Worm (Caenorhabditis elegans) whole organism, mixed stage, embryonic: ENCODE data around the gene C29F9.9.

Experiments used
- ces-1 ChIP-seq: fragments of 150-350 bp; optimal IDR thresholded peaks from 2 replicates; lab custom pipeline; 2014; ENCODE audit warnings: missing biosample characterization, missing genetic modification reagents, missing genetic modification characterization
- lsy-2 ChIP-seq: fragments of 150-350 bp; optimal IDR thresholded peaks from 2 replicates; lab custom pipeline; 2014; ENCODE audit warnings: missing biosample characterization, missing genetic modification characterization
- nhr-2 ChIP-seq: fragments of 150-350 bp; optimal IDR thresholded peaks from 2 replicates; lab custom pipeline; 2014; ENCODE audit warnings: missing biosample characterization, missing genetic modification characterization
- nhr-76 ChIP-seq: sonication (generic microtip); optimal IDR thresholded peaks from 2 replicates; lab custom pipeline; 2017; ENCODE audit warnings: missing biosample characterization, missing genetic modification characterization
- snpc-4 ChIP-seq: fragments of 150-350 bp; optimal IDR thresholded peaks from 2 replicates; lab custom pipeline; 2014; ENCODE audit warnings: missing biosample characterization, missing genetic modification characterization
- unc-39 ChIP-seq: fragments of 150-350 bp; optimal IDR thresholded peaks from 2 replicates; lab custom pipeline; 2014; ENCODE audit warnings: missing biosample characterization, missing genetic modification characterization
- ztf-11 ChIP-seq: fragments of 150-350 bp; optimal IDR thresholded peaks from 2 replicates; lab custom pipeline; 2014; ENCODE audit warnings: missing biosample characterization, missing genetic modification characterization

DNA sequence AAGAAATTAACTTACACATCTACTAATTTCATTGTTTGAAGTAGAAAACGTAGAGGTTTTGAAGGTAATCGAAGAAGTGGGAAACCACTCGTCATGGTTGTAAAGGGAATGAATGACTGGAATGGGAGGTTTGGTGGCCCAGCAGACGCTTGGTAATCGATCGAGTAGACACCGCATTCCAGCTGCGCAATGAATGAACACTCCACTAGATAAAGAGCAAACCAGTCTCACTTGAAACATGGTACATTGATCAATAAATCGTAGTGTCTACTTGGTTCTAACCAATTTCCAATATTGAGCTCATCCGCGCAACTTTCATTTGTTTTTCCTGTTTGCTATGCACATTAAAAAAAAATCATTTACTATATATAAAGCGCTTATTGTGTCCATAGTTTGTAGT, 47.6 kb upstream of the C29F9.9 start, which contains the start of gene fbxb-84:
- no peak for TF ChIP-seq snpc-4 (tag; lab: Kevin White, UChicago)
- no peak for TF ChIP-seq ces-1 (GFP tag; lab: Kevin White, UChicago)
- TF ChIP-seq unc-39 (tag; lab: Kevin White, UChicago), result no peak
- TF ChIP-seq nhr-76 (tag; lab: Kevin White, UChicago), result no peak
- no peak for TF ChIP-seq lsy-2
- no peak for TF ChIP-seq ztf-11 (tag; lab: Kevin White, UChicago)
- TF ChIP-seq nhr-2 (tag; lab: Kevin White, UChicago), result no peak
